Fruit fly (Drosophila melanogaster) whole organism, adult: ENCODE data around the gene Neb-cGP.

ENCODE experiments used
- CG12768 ChIP-seq: fragments of 200-800 bp; sonication (Bioruptor generic); optimal IDR thresholded peaks from 2 replicates; lab custom pipeline; 2017; ENCODE audit warnings: missing biosample characterization, missing genetic modification characterization, mild to moderate bottlenecking, moderate library complexity, missing genetic modification reagents
- CG14711 ChIP-seq: fragments of 200-800 bp; sonication (Bioruptor generic); optimal IDR thresholded peaks from 2 replicates; lab custom pipeline; 2018; ENCODE audit warnings: missing biosample characterization, mild to moderate bottlenecking, missing genetic modification characterization, moderate library complexity
- CG1620 ChIP-seq: fragments of 200-800 bp; sonication (Bioruptor generic); optimal IDR thresholded peaks from 2 replicates; lab custom pipeline; 2016; ENCODE audit warnings: missing biosample characterization, missing genetic modification characterization
- CG5204 ChIP-seq: fragments of 200-800 bp; sonication (Bioruptor generic); optimal IDR thresholded peaks from 2 replicates; lab custom pipeline; 2016; ENCODE audit warnings: missing biosample characterization, missing genetic modification characterization
- CG7045 ChIP-seq: fragments of 200-800 bp; sonication (Bioruptor generic); optimal IDR thresholded peaks from 2 replicates; lab custom pipeline; 2017; ENCODE audit warnings: missing biosample characterization, mild to moderate bottlenecking, missing genetic modification characterization
- CG7101 ChIP-seq: fragments of 200-800 bp; sonication (Bioruptor generic); optimal IDR thresholded peaks from 2 replicates; lab custom pipeline; 2018; ENCODE audit warnings: missing biosample characterization, mild to moderate bottlenecking, missing genetic modification characterization, moderate library complexity
- Clk ChIP-seq: fragments of 200-800 bp; sonication (Bioruptor generic); optimal IDR thresholded peaks from 2 replicates; lab custom pipeline; 2017; ENCODE audit warnings: missing biosample characterization, missing genetic modification characterization
- Hr96 ChIP-seq: fragments of 200-800 bp; sonication (Bioruptor generic); optimal IDR thresholded peaks from 2 replicates; lab custom pipeline; 2016; ENCODE audit warnings: missing biosample characterization, missing genetic modification characterization
- Mnt ChIP-seq: fragments of 200-800 bp; sonication (Bioruptor generic); optimal IDR thresholded peaks from 2 replicates; lab custom pipeline; 2016; ENCODE audit warnings: missing biosample characterization, mild to moderate bottlenecking, missing genetic modification characterization
- cic ChIP-seq: fragments of 200-800 bp; sonication (Bioruptor generic); optimal IDR thresholded peaks from 2 replicates; lab custom pipeline; 2017; ENCODE audit warnings: missing biosample characterization, mild to moderate bottlenecking, missing genetic modification characterization, moderate library complexity
- kay ChIP-seq: fragments of 200-800 bp; sonication (Bioruptor generic); peaks from one replicate; lab custom pipeline; 2016; ENCODE audit warnings: missing biosample characterization, missing genetic modification characterization, borderline replicate concordance
- pad ChIP-seq: fragments of 200-800 bp; sonication (Bioruptor generic); optimal IDR thresholded peaks from 3 replicates; lab custom pipeline; 2017; ENCODE audit warnings: missing biosample characterization, missing genetic modification characterization, mild to moderate bottlenecking, moderate library complexity, missing genetic modification reagents
- tj ChIP-seq: fragments of 200-800 bp; sonication (Bioruptor generic); optimal IDR thresholded peaks from 3 replicates; lab custom pipeline; 2017; ENCODE audit warnings: missing biosample characterization, mild to moderate bottlenecking, missing genetic modification characterization, moderate library complexity
- toe ChIP-seq: fragments of 200-800 bp; sonication (Bioruptor generic); optimal IDR thresholded peaks from 2 replicates; lab custom pipeline; 2016; ENCODE audit warnings: missing biosample characterization, missing genetic modification characterization

DNA sequence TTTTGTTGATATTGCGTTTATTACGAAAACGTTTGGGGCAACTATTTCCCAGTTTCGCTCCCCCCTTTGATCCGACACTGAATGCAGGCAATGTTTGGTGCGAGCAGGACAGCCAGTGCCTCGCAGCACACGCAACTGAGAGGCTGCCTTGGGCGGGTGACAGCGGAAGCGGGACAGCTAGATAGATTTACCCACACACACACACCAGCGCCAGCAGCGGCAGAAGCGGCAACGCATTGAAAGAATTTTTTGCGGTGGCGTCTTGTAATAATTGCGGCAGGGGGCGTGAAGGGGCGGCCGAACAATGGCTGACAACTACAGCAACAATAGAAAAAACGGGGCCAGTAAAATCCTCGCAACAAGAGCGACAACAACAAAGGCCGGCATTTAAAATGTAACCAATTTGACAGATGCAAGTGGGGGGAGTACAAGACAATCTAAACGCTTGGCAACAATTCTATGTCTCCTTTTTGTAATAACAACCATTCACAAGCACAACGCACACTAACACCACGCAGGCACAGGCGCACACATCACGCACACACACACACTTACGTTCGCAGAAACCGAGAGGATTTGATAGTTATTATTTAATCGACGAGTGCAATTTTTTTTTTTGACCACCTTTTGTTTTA lies 12.2 kb downstream of the Neb-cGP start:
- peak; percentile 84 for TF ChIP-seq pad (GFP tag; lab: Kevin White, UChicago)
- TF ChIP-seq Clk (GFP tag; lab: Kevin White, UChicago), result no peak
- no peak for TF ChIP-seq CG12768 (GFP tag; lab: Kevin White, UChicago)
- TF ChIP-seq CG5204 (GFP tag; lab: Kevin White, UChicago), result no peak
- TF ChIP-seq toe (GFP tag; lab: Kevin White, UChicago), result no peak
- TF ChIP-seq kay (GFP tag; lab: Kevin White, UChicago), result no peak
- TF ChIP-seq Mnt, result peak; percentile 76
- TF ChIP-seq CG7045, result no peak
- no peak for TF ChIP-seq CG7101 (tag; lab: Kevin White, UChicago)
- no peak for TF ChIP-seq CG14711
- peak; percentile 34 for TF ChIP-seq cic (GFP tag; lab: Kevin White, UChicago)
- TF ChIP-seq CG1620 (GFP tag; lab: Kevin White, UChicago), result peak; percentile 34
- peak; percentile 45 for TF ChIP-seq tj
- TF ChIP-seq Hr96 (GFP tag; lab: Kevin White, UChicago), result peak; percentile 33
